Fruit fly (Drosophila melanogaster): ENCODE results near the gene Ibf1.

Ibf1 gene

DNA sequence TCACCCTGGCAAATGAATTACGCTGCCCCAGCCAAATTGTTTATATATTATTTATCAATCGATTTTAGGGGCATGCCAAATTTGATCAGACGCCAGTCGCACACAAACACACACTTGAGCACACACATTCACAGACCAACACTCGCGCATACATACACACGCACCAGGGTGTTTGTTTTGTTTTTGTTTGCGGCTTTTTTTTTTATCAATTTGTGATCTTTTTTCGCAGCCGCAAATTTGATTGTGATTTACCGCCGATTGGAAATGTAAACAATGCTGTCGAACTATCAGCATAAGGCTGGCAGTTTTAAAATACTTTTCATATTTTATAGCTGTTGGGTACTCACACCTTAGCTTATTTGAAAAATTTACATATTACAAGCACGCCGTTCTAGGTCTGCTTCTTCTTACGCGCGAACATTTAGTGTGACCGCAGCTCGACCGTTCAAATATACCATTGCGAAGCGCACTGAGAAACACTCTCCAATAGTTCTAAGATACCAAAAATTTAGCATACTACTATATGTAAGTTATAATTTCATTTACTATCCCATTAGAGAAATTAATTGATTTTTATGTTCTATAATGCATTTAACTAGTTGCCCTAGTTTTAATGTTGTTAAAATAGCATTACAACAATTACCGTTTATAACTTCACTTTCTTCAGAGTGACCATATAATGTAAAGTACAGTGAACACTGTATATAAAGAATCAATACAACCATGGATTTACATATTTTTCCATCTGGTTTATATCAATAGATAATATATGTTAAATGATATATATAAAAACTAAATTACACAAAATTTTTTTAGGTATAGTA lies 21.3 kb upstream of the Ibf1 start, which contains the start of gene pum (continued):
- no peak for TF ChIP-seq pita (GFP tag; optimal IDR thresholded peaks at IDR 0.05)
- peak in 1 of 2 experiments; percentile 58 for TF ChIP-seq Hr51 (GFP tag; optimal IDR thresholded peaks at IDR 0.05)
- no peak for TF ChIP-seq CG14667 (GFP tag; IDR thresholded peaks at IDR 0.05)
- TF ChIP-seq Mes4 (GFP tag; optimal IDR thresholded peaks at IDR 0.05), result no peak
- no peak for TF ChIP-seq CG1024 (GFP tag; IDR thresholded peaks at IDR 0.05)
- no peak for TF ChIP-seq MTF-1 (GFP tag; optimal IDR thresholded peaks at IDR 0.05; ENCODE audit: borderline replicate concordance)
- peak; percentile 75 for TF ChIP-seq CoRest (tag; optimal IDR thresholded peaks at IDR 0.05)
- no peak for TF ChIP-seq CG33213 (GFP tag; optimal IDR thresholded peaks at IDR 0.05)
- peak; percentile 74 for TF ChIP-seq pzg (GFP tag; optimal IDR thresholded peaks at IDR 0.05)
- no peak for TF ChIP-seq CG17912 (GFP tag; optimal IDR thresholded peaks at IDR 0.05)
- TF ChIP-seq vnd (GFP tag; IDR thresholded peaks at IDR 0.05; ENCODE audit: partially characterized antibody), result no peak
- TF ChIP-seq Neu2 (GFP tag; optimal IDR thresholded peaks at IDR 0.05; ENCODE audit: borderline replicate concordance), result no peak
- TF ChIP-seq eve (GFP tag; optimal IDR thresholded peaks at IDR 0.05), result no peak
- TF ChIP-seq tap (tag; optimal IDR thresholded peaks at IDR 0.05), result peak; percentile 61
- peak; percentile 99 for TF ChIP-seq grau (tag; optimal IDR thresholded peaks at IDR 0.05)
- peak; percentile 36 for TF ChIP-seq Spps (tag; optimal IDR thresholded peaks at IDR 0.05)
- TF ChIP-seq ttk (GFP tag; IDR thresholded peaks at IDR 0.05), result no peak
- no peak for TF ChIP-seq Drgx (GFP tag; IDR thresholded peaks at IDR 0.05)
- no peak for TF ChIP-seq gcm2 (GFP tag; optimal IDR thresholded peaks at IDR 0.05)
- peak; percentile 86 for TF ChIP-seq CG17829 (tag; optimal IDR thresholded peaks at IDR 0.05)
- TF ChIP-seq wdn (GFP tag; IDR thresholded peaks at IDR 0.05), result no peak
- TF ChIP-seq unc-4 (GFP tag; IDR thresholded peaks at IDR 0.05; ENCODE audit: partially characterized antibody), result no peak
- peak; percentile 45 for TF ChIP-seq CG9437 (GFP tag; optimal IDR thresholded peaks at IDR 0.05)
- TF ChIP-seq Bgb (GFP tag; IDR thresholded peaks at IDR 0.05; ENCODE audit: partially characterized antibody), result no peak
- no peak for TF ChIP-seq CG14441 (GFP tag; IDR thresholded peaks at IDR 0.05)
- TF ChIP-seq CG7357 (GFP tag; IDR thresholded peaks at IDR 0.05), result no peak
- no peak for TF ChIP-seq CG8359 (GFP tag; optimal IDR thresholded peaks at IDR 0.05; ENCODE audit: borderline replicate concordance)
- no peak for TF ChIP-seq NfI (GFP tag; optimal IDR thresholded peaks at IDR 0.05)
- TF ChIP-seq Xrp1 (GFP tag; IDR thresholded peaks at IDR 0.05), result peak; percentile 36; the same call in 1 of the 2 replicates
- TF ChIP-seq C15 (GFP tag; IDR thresholded peaks at IDR 0.05), result no peak
- peak; percentile 77; the same call in 1 of the 3 replicates for TF ChIP-seq CG34422 (GFP tag; IDR thresholded peaks at IDR 0.05)
- TF ChIP-seq slp2 (GFP tag; optimal IDR thresholded peaks at IDR 0.05), result no peak
- no peak for TF ChIP-seq CG14965 (GFP tag; optimal IDR thresholded peaks at IDR 0.05; ENCODE audit: borderline replicate concordance)
- TF ChIP-seq CG3726 (GFP tag; IDR thresholded peaks at IDR 0.05), result no peak
- no peak for TF ChIP-seq CG6765 (GFP tag; optimal IDR thresholded peaks at IDR 0.05)
- peak; percentile 25 for TF ChIP-seq D19A (tag; optimal IDR thresholded peaks at IDR 0.05)
- TF ChIP-seq ase (GFP tag; IDR thresholded peaks at IDR 0.05), result no peak
- TF ChIP-seq Mrtf (GFP tag; IDR thresholded peaks at IDR 0.05), result no peak
- TF ChIP-seq kay (GFP tag; optimal IDR thresholded peaks at IDR 0.05), result no peak
- no peak for TF ChIP-seq seq (GFP tag; IDR thresholded peaks at IDR 0.05)
- TF ChIP-seq cg (GFP tag; optimal IDR thresholded peaks at IDR 0.05), result peak; percentile 95
- TF ChIP-seq CG1529 (GFP tag; optimal IDR thresholded peaks at IDR 0.05), result no peak
- TF ChIP-seq CG2202 (tag; optimal IDR thresholded peaks at IDR 0.05), result no peak
- no peak for TF ChIP-seq CG12236 (GFP tag; optimal IDR thresholded peaks at IDR 0.05)
- no peak for TF ChIP-seq nerfin-2 (GFP tag; IDR thresholded peaks at IDR 0.05; ENCODE audit: partially characterized antibody)
- TF ChIP-seq CG13424 (tag; optimal IDR thresholded peaks at IDR 0.05), result peak; percentile 32
- TF ChIP-seq Ssrp (tag; optimal IDR thresholded peaks at IDR 0.05), result no peak
- peak; percentile 55 for TF ChIP-seq vvl (GFP tag; IDR thresholded peaks at IDR 0.05)
- TF ChIP-seq ems (GFP tag; optimal IDR thresholded peaks at IDR 0.05), result no peak
